Fruit fly (Drosophila melanogaster) whole organism, prepupa: ENCODE data around the gene Cchl.

Experiments used
- CG11294 ChIP-seq: fragments of 200-800 bp; sonication (Bioruptor generic); IDR thresholded peaks from 2 replicates; pipeline ENCODE4 v1.3.6; 2022; ENCODE audit warnings: missing biosample characterization, missing genetic modification characterization
- CG11902 ChIP-seq: fragments of 200-800 bp; sonication (Bioruptor generic); optimal IDR thresholded peaks from 3 replicates; lab custom pipeline; 2016; ENCODE audit warnings: missing biosample characterization, missing genetic modification characterization
- CG15336 ChIP-seq: fragments of 200-800 bp; sonication (Bioruptor generic); IDR thresholded peaks from 2 replicates; pipeline ENCODE4 v1.3.6; 2022; ENCODE audit warnings: missing biosample characterization, missing genetic modification characterization
- CG1621 ChIP-seq: fragments of 200-800 bp; sonication (Bioruptor generic); optimal IDR thresholded peaks from 3 replicates; lab custom pipeline; 2018; ENCODE audit warnings: missing biosample characterization, mild to moderate bottlenecking, missing genetic modification characterization
- CG16779 ChIP-seq: fragments of 200-800 bp; sonication (Bioruptor generic); optimal IDR thresholded peaks from 3 replicates; lab custom pipeline; 2017; ENCODE audit warnings: missing biosample characterization, mild to moderate bottlenecking, missing genetic modification characterization
- CG31627 ChIP-seq: fragments of 200-800 bp; sonication (Bioruptor generic); optimal IDR thresholded peaks from 3 replicates; lab custom pipeline; 2016; ENCODE audit warnings: missing biosample characterization, missing genetic modification characterization
- CG34406 ChIP-seq: fragments of 200-800 bp; sonication (Bioruptor generic); optimal IDR thresholded peaks from 3 replicates; lab custom pipeline; 2016; ENCODE audit warnings: missing biosample characterization, missing genetic modification characterization
- CG3919 ChIP-seq: fragments of 200-800 bp; sonication (Bioruptor generic); optimal IDR thresholded peaks from 3 replicates; lab custom pipeline; 2016; ENCODE audit warnings: missing biosample characterization, missing genetic modification characterization
- CG4318 ChIP-seq: fragments of 200-800 bp; sonication (Bioruptor generic); optimal IDR thresholded peaks from 3 replicates; lab custom pipeline; 2017; ENCODE audit warnings: missing biosample characterization, mild to moderate bottlenecking, missing genetic modification characterization
- CG6163 ChIP-seq: fragments of 200-800 bp; sonication (Bioruptor generic); IDR thresholded peaks from 3 replicates; pipeline ENCODE4 v1.3.6; 2022; ENCODE audit warnings: missing biosample characterization, missing genetic modification characterization
- CG6276 ChIP-seq: fragments of 200-800 bp; sonication (Bioruptor generic); optimal IDR thresholded peaks from 2 replicates; lab custom pipeline; 2017; ENCODE audit warnings: missing biosample characterization, mild to moderate bottlenecking, missing genetic modification characterization
- CG6792 ChIP-seq: fragments of 200-800 bp; sonication (Bioruptor generic); optimal IDR thresholded peaks from 3 replicates; lab custom pipeline; 2016; ENCODE audit warnings: missing biosample characterization, missing genetic modification characterization
- CG6808 ChIP-seq: fragments of 200-800 bp; sonication (Bioruptor generic); optimal IDR thresholded peaks from 3 replicates; lab custom pipeline; 2017; ENCODE audit warnings: missing biosample characterization, missing genetic modification characterization, mild to moderate bottlenecking, moderate library complexity, missing genetic modification reagents
- CG7368 ChIP-seq: fragments of 200-800 bp; sonication (Bioruptor generic); optimal IDR thresholded peaks from 3 replicates; lab custom pipeline; 2016; ENCODE audit warnings: missing biosample characterization, missing genetic modification characterization
- CG8119 ChIP-seq: fragments of 200-800 bp; sonication (Bioruptor generic); IDR thresholded peaks from 3 replicates; pipeline ENCODE4 v1.3.6; 2022; ENCODE audit warnings: missing biosample characterization, missing genetic modification characterization
- CG8632 ChIP-seq: fragments of 200-800 bp; sonication (Bioruptor generic); optimal IDR thresholded peaks from 3 replicates; lab custom pipeline; 2016; ENCODE audit warnings: missing biosample characterization, missing genetic modification characterization
- CG9139 ChIP-seq: fragments of 200-800 bp; sonication (Bioruptor generic); optimal IDR thresholded peaks from 3 replicates; lab custom pipeline; 2017; ENCODE audit warnings: missing biosample characterization, mild to moderate bottlenecking, missing genetic modification characterization
- Eip75B ChIP-seq: fragments of 200-800 bp; sonication (Bioruptor generic); optimal IDR thresholded peaks from 3 replicates; lab custom pipeline; 2016; ENCODE audit warnings: missing biosample characterization, missing genetic modification characterization
- Eip78C ChIP-seq: fragments of 200-800 bp; sonication (Bioruptor generic); peaks from one replicate; lab custom pipeline; 2016; ENCODE audit warnings: missing biosample characterization, missing genetic modification characterization
- Eip93F ChIP-seq: fragments of 200-800 bp; sonication (Bioruptor generic); optimal IDR thresholded peaks from 2 replicates; lab custom pipeline; 2016; ENCODE audit warnings: missing biosample characterization, mild to moderate bottlenecking, missing genetic modification characterization
- Ets96B ChIP-seq: fragments of 200-800 bp; optimal IDR thresholded peaks from 2 replicates; lab custom pipeline; 2019; ENCODE audit warnings: missing biosample characterization, mild to moderate bottlenecking, missing genetic modification characterization, moderate library complexity
- Gug ChIP-seq: fragments of 200-800 bp; sonication (Bioruptor generic); IDR thresholded peaks from 2 replicates; pipeline ENCODE4 v1.3.6; 2022; ENCODE audit warnings: missing biosample characterization, missing genetic modification characterization
- Hr39 ChIP-seq: fragments of 200-800 bp; sonication (Bioruptor generic); optimal IDR thresholded peaks from 2 replicates; lab custom pipeline; 2016; ENCODE audit warnings: missing biosample characterization, missing genetic modification characterization
- Hr4 ChIP-seq: fragments of 200-800 bp; sonication (Bioruptor generic); optimal IDR thresholded peaks from 3 replicates; lab custom pipeline; 2016; ENCODE audit warnings: missing biosample characterization, missing genetic modification characterization
- Met ChIP-seq: fragments of 200-800 bp; sonication (Bioruptor generic); optimal IDR thresholded peaks from 3 replicates; lab custom pipeline; 2016; ENCODE audit warnings: missing biosample characterization, missing genetic modification characterization
- OdsH ChIP-seq: fragments of 200-800 bp; sonication (Bioruptor generic); optimal IDR thresholded peaks from 3 replicates; lab custom pipeline; 2016; ENCODE audit warnings: missing biosample characterization, missing genetic modification characterization
- Smox ChIP-seq: fragments of 200-800 bp; sonication (Bioruptor generic); optimal IDR thresholded peaks from 3 replicates; lab custom pipeline; 2016; ENCODE audit warnings: missing biosample characterization, missing genetic modification characterization
- Sox14 ChIP-seq: fragments of 200-800 bp; sonication (Bioruptor generic); optimal IDR thresholded peaks from 3 replicates; lab custom pipeline; 2016; ENCODE audit warnings: missing biosample characterization, missing genetic modification characterization
- achi ChIP-seq: fragments of 200-800 bp; sonication (Bioruptor generic); optimal IDR thresholded peaks from 3 replicates; lab custom pipeline; 2016; ENCODE audit warnings: missing biosample characterization, missing genetic modification characterization
- cyc ChIP-seq: fragments of 200-800 bp; sonication (Bioruptor generic); optimal IDR thresholded peaks from 3 replicates; lab custom pipeline; 2016; ENCODE audit warnings: missing biosample characterization, missing genetic modification characterization
- dac ChIP-seq: fragments of 200-800 bp; sonication (Bioruptor generic); optimal IDR thresholded peaks from 2 replicates; lab custom pipeline; 2017; ENCODE audit warnings: missing biosample characterization, mild to moderate bottlenecking, missing genetic modification characterization
- dsx ChIP-seq: fragments of 200-800 bp; optimal IDR thresholded peaks from 3 replicates; lab custom pipeline; 2019; ENCODE audit warnings: missing biosample characterization, mild to moderate bottlenecking, missing genetic modification characterization, moderate library complexity; ENCODE audit not compliant: poor library complexity, severe bottlenecking
- eg ChIP-seq: fragments of 200-800 bp; sonication (Bioruptor generic); IDR thresholded peaks from 3 replicates; pipeline ENCODE4 v1.3.6; 2022; ENCODE audit warnings: missing biosample characterization, missing genetic modification characterization
- esn ChIP-seq: fragments of 200-800 bp; sonication (Bioruptor generic); optimal IDR thresholded peaks from 2 replicates; lab custom pipeline; 2016; ENCODE audit warnings: missing biosample characterization, mild to moderate bottlenecking, missing genetic modification characterization, moderate library complexity
- fd59A ChIP-seq: fragments of 200-800 bp; sonication (Bioruptor generic); optimal IDR thresholded peaks from 2 replicates; lab custom pipeline; 2017; ENCODE audit warnings: missing biosample characterization, mild to moderate bottlenecking, missing genetic modification characterization, missing genetic modification reagents
- fkh ChIP-seq: fragments of 200-800 bp; sonication (Bioruptor generic); optimal IDR thresholded peaks from 3 replicates; lab custom pipeline; 2017; ENCODE audit warnings: missing biosample characterization, mild to moderate bottlenecking, missing genetic modification characterization, moderate library complexity
- net ChIP-seq: fragments of 200-800 bp; sonication (Bioruptor generic); optimal IDR thresholded peaks from 3 replicates; lab custom pipeline; 2016; ENCODE audit warnings: missing biosample characterization, missing genetic modification characterization
- pdm3 ChIP-seq: fragments of 200-800 bp; sonication (Bioruptor generic); optimal IDR thresholded peaks from 3 replicates; lab custom pipeline; 2016; ENCODE audit warnings: missing biosample characterization, missing genetic modification characterization
- salr ChIP-seq, 2 experiments: fragments of 200-800 bp; sonication (Bioruptor generic); optimal IDR thresholded peaks; 3 replicates each; lab custom pipeline; 2016 to 2018; ENCODE audit warnings: missing biosample characterization in 2 of 2, missing genetic modification characterization in 2 of 2, mild to moderate bottlenecking in 1 of 2
- spab ChIP-seq: fragments of 200-800 bp; sonication (Bioruptor generic); optimal IDR thresholded peaks from 2 replicates; lab custom pipeline; 2017; ENCODE audit warnings: missing biosample characterization, mild to moderate bottlenecking, missing genetic modification characterization, missing genetic modification reagents
- ss ChIP-seq, 2 experiments: fragments of 200-800 bp; sonication (Bioruptor generic); optimal IDR thresholded peaks; 2 replicates in 1 of 2; 3 replicates in 1 of 2; lab custom pipeline; 2017 to 2018; ENCODE audit warnings: mild to moderate bottlenecking in 2 of 2, missing biosample characterization in 2 of 2, missing genetic modification characterization in 2 of 2, moderate library complexity in 1 of 2
- svp ChIP-seq: fragments of 200-800 bp; sonication (Bioruptor generic); peaks from one replicate; lab custom pipeline; 2016; ENCODE audit warnings: missing biosample characterization, missing genetic modification characterization
- topi ChIP-seq: fragments of 200-800 bp; sonication (Bioruptor generic); optimal IDR thresholded peaks from 3 replicates; lab custom pipeline; 2016; ENCODE audit warnings: missing biosample characterization, missing genetic modification characterization
- vri ChIP-seq: fragments of 200-800 bp; sonication (Bioruptor generic); optimal IDR thresholded peaks from 3 replicates; lab custom pipeline; 2016; ENCODE audit warnings: missing biosample characterization, mild to moderate bottlenecking, missing genetic modification characterization

Gene Cchl

DNA sequence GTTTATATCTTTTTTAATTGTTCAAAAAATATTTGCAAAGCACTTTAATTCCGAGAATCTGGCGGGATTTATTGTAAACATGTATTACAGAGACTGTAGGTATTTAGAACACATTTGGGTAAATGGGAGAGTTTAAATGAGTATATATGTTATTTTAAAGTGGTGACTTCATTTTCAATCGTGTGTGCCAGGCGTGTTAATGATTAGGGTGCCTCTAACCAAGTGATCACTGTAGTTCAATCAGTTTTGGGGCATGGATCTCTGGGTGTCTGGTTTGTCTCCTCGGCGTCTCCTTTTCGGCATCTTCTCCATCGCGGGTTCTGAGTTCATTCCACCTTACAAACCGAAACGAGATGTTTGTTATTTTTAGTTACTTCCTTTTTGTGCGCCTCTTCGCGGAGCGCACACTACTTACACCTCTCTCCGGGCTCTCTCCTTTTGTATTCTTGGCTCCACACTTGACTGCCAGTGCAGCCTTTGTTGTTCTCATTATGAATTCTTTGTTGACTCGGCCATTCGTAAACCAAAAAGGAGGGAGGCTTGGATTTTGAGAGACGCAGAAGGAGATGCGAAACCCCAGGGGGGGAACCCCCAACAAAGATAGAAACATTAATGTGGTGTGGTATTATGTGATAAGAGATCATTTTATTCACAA is 16.6 kb upstream of the Cchl start (continued):
- peak; percentile 9 for TF ChIP-seq pdm3
- TF ChIP-seq svp (GFP tag; lab: Kevin White, UChicago) = peak; percentile 66
- TF ChIP-seq CG31627 (GFP tag; lab: Kevin White, UChicago) = peak; percentile 31
- TF ChIP-seq vri (GFP tag; lab: Kevin White, UChicago) = peak; percentile 39
- TF ChIP-seq, all 60 proteins: peak for 22

DNA sequence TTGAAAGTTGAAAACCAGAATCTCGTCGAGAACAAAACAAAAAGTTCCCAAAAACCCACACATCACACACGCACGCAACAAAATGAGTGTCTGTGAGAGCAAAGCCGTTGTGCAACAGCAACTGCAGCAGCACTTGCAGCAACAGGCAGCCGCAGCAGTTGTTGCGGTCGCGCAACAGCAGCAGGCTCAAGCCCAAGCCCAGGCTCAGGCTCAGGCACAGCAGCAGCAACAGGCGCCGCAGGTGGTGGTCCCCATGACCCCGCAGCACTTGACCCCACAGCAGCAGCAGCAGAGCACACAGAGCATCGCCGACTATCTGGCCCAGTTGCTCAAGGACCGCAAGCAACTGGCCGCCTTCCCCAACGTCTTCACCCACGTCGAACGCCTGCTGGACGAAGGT is 15.7 kb upstream of the Cchl start:
- TF ChIP-seq CG4318 (no peak), dsx (no peak), topi (no peak), CG6163 (GFP tag; lab: Robert Waterston, UW) (peak; percentile 9; the same call in 1 of the 3 replicates), CG11294 (GFP tag; lab: Robert Waterston, UW) (no peak), svp (GFP tag; lab: Kevin White, UChicago) (peak; percentile 77)

DNA sequence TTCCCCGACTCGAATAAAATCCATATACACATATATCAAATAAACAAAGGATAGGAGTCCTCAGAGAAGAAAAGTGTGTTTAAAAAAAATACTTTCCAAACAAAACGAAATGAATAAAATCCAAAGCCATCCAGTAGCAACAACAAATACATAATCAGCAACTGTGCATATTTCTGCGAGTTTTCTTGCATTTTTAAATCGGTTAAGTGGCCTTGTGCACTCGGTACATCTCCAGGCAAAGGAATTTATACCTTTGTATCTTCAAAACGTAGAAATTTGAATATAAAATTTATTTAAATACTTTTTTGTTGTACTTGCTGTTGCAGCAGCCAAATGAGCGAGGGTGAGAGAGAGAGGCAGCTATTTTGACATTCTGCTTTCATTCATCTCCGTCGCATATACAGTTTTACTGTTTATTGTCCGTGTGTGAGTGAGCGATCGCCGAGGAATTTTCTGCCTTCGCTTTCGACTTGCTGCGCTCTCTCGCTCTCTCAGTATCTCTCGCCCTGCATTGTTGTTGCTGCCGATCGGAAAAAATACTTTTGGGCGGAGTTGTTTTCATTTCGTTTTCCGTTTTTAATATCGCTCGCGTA is 15.1 kb upstream of the Cchl start:
- TF ChIP-seq svp (GFP tag; lab: Kevin White, UChicago) = no peak
- peak in 1 of 2 experiments; percentile 2 for TF ChIP-seq ss (GFP tag; optimal IDR thresholded peaks at IDR 0.05; lab: Kevin White, UChicago)
- no peak for TF ChIP-seq dac
- TF ChIP-seq spab (GFP tag; lab: Kevin White, UChicago) = no peak
- no peak for TF ChIP-seq fd59A (GFP tag; lab: Kevin White, UChicago)
- TF ChIP-seq CG9139 (GFP tag; lab: Kevin White, UChicago) = no peak
- no peak for TF ChIP-seq OdsH (GFP tag; lab: Kevin White, UChicago)
- no peak for TF ChIP-seq salr (GFP tag; optimal IDR thresholded peaks at IDR 0.05; lab: Kevin White, UChicago)
- TF ChIP-seq fkh (GFP tag; lab: Kevin White, UChicago) = no peak
- TF ChIP-seq Eip78C = peak; percentile 71
- no peak for TF ChIP-seq Gug (GFP tag; lab: Robert Waterston, UW)
- no peak for TF ChIP-seq CG8119 (GFP tag; lab: Robert Waterston, UW)
- no peak for TF ChIP-seq Eip93F (GFP tag; lab: Kevin White, UChicago)
- TF ChIP-seq CG11902 = no peak
- TF ChIP-seq CG15336 = 0 out of 2 replicates have a peak, but pooled peaks have one; percentile 8
- no peak for TF ChIP-seq CG6276 (GFP tag; lab: Kevin White, UChicago)
- TF ChIP-seq Smox = no peak
- no peak for TF ChIP-seq Hr39 (GFP tag; lab: Kevin White, UChicago)
- TF ChIP-seq CG6792 (GFP tag; lab: Kevin White, UChicago) = no peak
- no peak for TF ChIP-seq CG8632
- TF ChIP-seq dsx = peak; percentile 0
- no peak for TF ChIP-seq CG6808 (GFP tag; lab: Kevin White, UChicago)
- no peak for TF ChIP-seq net (GFP tag; lab: Kevin White, UChicago)
- no peak for TF ChIP-seq eg (GFP tag; lab: Robert Waterston, UW)
- no peak for TF ChIP-seq topi
- peak; percentile 74 for TF ChIP-seq achi (GFP tag; lab: Kevin White, UChicago)
- TF ChIP-seq Met (GFP tag; lab: Kevin White, UChicago) = no peak

DNA sequence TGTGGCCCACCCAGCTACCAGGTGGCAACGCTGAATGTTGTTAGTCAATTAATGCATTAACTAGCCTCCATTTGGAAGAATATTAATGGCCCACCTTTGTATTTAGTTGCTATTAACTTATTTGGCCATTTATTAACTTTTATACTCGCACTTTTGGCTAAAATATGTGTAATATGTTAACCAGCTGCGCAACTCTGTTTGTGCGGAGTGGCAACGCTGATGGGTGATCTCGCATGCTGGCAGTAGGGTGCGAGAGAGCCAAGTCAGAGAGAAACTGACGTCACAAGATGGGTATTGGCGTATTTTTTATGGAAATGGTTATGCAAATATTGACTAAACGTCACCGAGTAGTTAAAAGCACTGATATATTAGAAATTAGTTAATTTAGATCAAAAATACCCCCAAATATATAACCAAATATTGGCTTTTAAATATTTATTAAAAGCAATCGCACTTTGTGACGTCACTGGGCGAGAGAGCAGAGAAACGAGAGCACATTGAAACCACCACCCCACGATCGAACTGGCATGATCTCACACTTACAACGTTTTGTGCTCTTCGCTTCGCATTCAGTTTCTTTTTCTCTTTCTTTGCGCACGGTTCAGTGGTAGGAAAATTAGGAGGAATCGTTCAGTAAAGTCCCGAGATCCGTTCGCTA is 14.5 kb upstream of the Cchl start, which contains the start of gene how:
how (plus strand) TSS at position 567 of the 658 bp plus-strand sequence.
- TF ChIP-seq dsx = no peak
- TF ChIP-seq Smox = no peak
- TF ChIP-seq salr (GFP tag; optimal IDR thresholded peaks at IDR 0.05; lab: Kevin White, UChicago) = peak in 1 of 2 experiments; percentile 40
- peak; percentile 4 for TF ChIP-seq Sox14 (GFP tag; lab: Kevin White, UChicago)
- TF ChIP-seq Eip78C = peak; percentile 78
- peak; percentile 10 for TF ChIP-seq CG16779 (tag; lab: Kevin White, UChicago)
- no peak for TF ChIP-seq Ets96B
- TF ChIP-seq Eip75B (GFP tag; lab: Kevin White, UChicago) = peak; percentile 23
- TF ChIP-seq esn (GFP tag; lab: Kevin White, UChicago) = peak; percentile 43
- peak; percentile 47 for TF ChIP-seq Hr4 (GFP tag; lab: Kevin White, UChicago)
- peak; percentile 46 for TF ChIP-seq CG34406
- no peak for TF ChIP-seq CG7368 (GFP tag; lab: Kevin White, UChicago)
- TF ChIP-seq net (GFP tag; lab: Kevin White, UChicago) = no peak
- TF ChIP-seq CG11294 (GFP tag; lab: Robert Waterston, UW) = no peak
- TF ChIP-seq cyc = peak; percentile 36
- peak; percentile 36; the same call in 1 of the 3 replicates for TF ChIP-seq CG8119 (GFP tag; lab: Robert Waterston, UW)
- TF ChIP-seq CG1621 (tag; lab: Kevin White, UChicago) = peak; percentile 15
- peak; percentile 15 for TF ChIP-seq CG3919
